Fruit fly (Drosophila melanogaster): ENCODE results near the gene Meltrin.

The Meltrin gene

dm6 chr3R:14711447-14712163, 14.5 kb upstream of the Meltrin start (continued):
- peak; percentile 27 for TF ChIP-seq CG10147 (GFP tag; optimal IDR thresholded peaks at IDR 0.05)
- peak; percentile 46 for TF ChIP-seq lab (GFP tag; optimal IDR thresholded peaks at IDR 0.05)
- no peak for TF ChIP-seq Sox102F (GFP tag; optimal IDR thresholded peaks at IDR 0.05)
- TF ChIP-seq CG11695 (GFP tag; IDR thresholded peaks at IDR 0.05), result peak; percentile 61; the same call in 2 of the 3 replicates
- no peak for TF ChIP-seq Fer2 (tag; optimal IDR thresholded peaks at IDR 0.05)
- TF ChIP-seq YL-1 (GFP tag; optimal IDR thresholded peaks at IDR 0.05), result no peak
- peak; percentile 8 for TF ChIP-seq CG10209 (GFP tag; optimal IDR thresholded peaks at IDR 0.05)
- peak; percentile 0 for TF ChIP-seq CG6765 (GFP tag; optimal IDR thresholded peaks at IDR 0.05)
- TF ChIP-seq Ets97D (GFP tag; optimal IDR thresholded peaks at IDR 0.05), result no peak
- TF ChIP-seq CG8290 (GFP tag; optimal IDR thresholded peaks at IDR 0.05), result no peak
- peak in 1 of 2 experiments; percentile 21 for TF ChIP-seq CG8290 (tag; optimal IDR thresholded peaks at IDR 0.05)
- TF ChIP-seq Asciz (GFP tag; optimal IDR thresholded peaks at IDR 0.05), result no peak
- peak; percentile 54; the same call in 1 of the 2 replicates for TF ChIP-seq CG32532 (GFP tag; IDR thresholded peaks at IDR 0.05)
- TF ChIP-seq Hmr (GFP tag; optimal IDR thresholded peaks at IDR 0.05), result peak; percentile 48
- peak; percentile 52; the same call in 1 of the 2 replicates for TF ChIP-seq E2f1 (GFP tag; IDR thresholded peaks at IDR 0.05)
- TF ChIP-seq Ets65A (GFP tag), result peak; percentile 69
- TF ChIP-seq Aef1 (GFP tag; IDR thresholded peaks at IDR 0.05), result peak; percentile 44; the same call in 1 of the 3 replicates
- TF ChIP-seq Atf6 (GFP tag; IDR thresholded peaks at IDR 0.05), result peak; percentile 52; the same call in 1 of the 2 replicates
- TF ChIP-seq Dll (GFP tag; IDR thresholded peaks at IDR 0.05; ENCODE audit: partially characterized antibody), result no peak
- 0 out of 2 replicates have a peak, but pooled peaks have one; percentile 13 for TF ChIP-seq CG31441 (GFP tag; IDR thresholded peaks at IDR 0.05)
- TF ChIP-seq CG9727 (GFP tag; optimal IDR thresholded peaks at IDR 0.05), result peak; percentile 38
- TF ChIP-seq zen (tag; optimal IDR thresholded peaks at IDR 0.05), result no peak
- TF ChIP-seq Rfx (GFP tag; IDR thresholded peaks at IDR 0.05), result peak; percentile 72
- peak; percentile 28 for TF ChIP-seq CG15011 (GFP tag; optimal IDR thresholded peaks at IDR 0.05)
- TF ChIP-seq Dp (GFP tag; optimal IDR thresholded peaks at IDR 0.05), result no peak
- 0 out of 3 replicates have a peak, but pooled peaks have one; percentile 15 for TF ChIP-seq so (GFP tag; IDR thresholded peaks at IDR 0.05)
- no peak for TF ChIP-seq CG14667 (GFP tag; IDR thresholded peaks at IDR 0.05)
- TF ChIP-seq Ssrp (tag; optimal IDR thresholded peaks at IDR 0.05), result no peak
- TF ChIP-seq CG7963 (GFP tag; IDR thresholded peaks at IDR 0.05; ENCODE audit: partially characterized antibody), result no peak
- TF ChIP-seq Oaz (GFP tag; IDR thresholded peaks at IDR 0.05), result no peak
- peak; percentile 2 for TF ChIP-seq scrt (GFP tag; optimal IDR thresholded peaks at IDR 0.05)
- no peak for TF ChIP-seq Atf3 (GFP tag; optimal IDR thresholded peaks at IDR 0.05)
- TF ChIP-seq C15 (GFP tag; IDR thresholded peaks at IDR 0.05), result no peak
- TF ChIP-seq maf-S (GFP tag; optimal IDR thresholded peaks at IDR 0.05), result no peak
- TF ChIP-seq CG8281 (tag; optimal IDR thresholded peaks at IDR 0.05), result no peak
- TF ChIP-seq exex (tag; optimal IDR thresholded peaks at IDR 0.05), result no peak
- peak; percentile 74; the same call in 2 of the 3 replicates for TF ChIP-seq CG2199 (GFP tag; IDR thresholded peaks at IDR 0.05)
- peak; percentile 39; the same call in 1 of the 2 replicates for TF ChIP-seq CG9932 (GFP tag; IDR thresholded peaks at IDR 0.05)
- TF ChIP-seq NC2β (GFP tag; optimal IDR thresholded peaks at IDR 0.05), result no peak
- TF ChIP-seq CG15269 (tag; optimal IDR thresholded peaks at IDR 0.05), result peak; percentile 40
- 0 out of 2 replicates have a peak, but pooled peaks have one; percentile 19 for TF ChIP-seq stc (GFP tag; IDR thresholded peaks at IDR 0.05)
- TF ChIP-seq CG14441 (GFP tag; IDR thresholded peaks at IDR 0.05), result 0 out of 2 replicates have a peak, but pooled peaks have one; percentile 9
- TF ChIP-seq Hand (GFP tag; optimal IDR thresholded peaks at IDR 0.05), result no peak
- TF ChIP-seq gcm (GFP tag; optimal IDR thresholded peaks at IDR 0.05), result peak; percentile 94
- peak; percentile 47 for TF ChIP-seq CG15514 (GFP tag; optimal IDR thresholded peaks at IDR 0.05)
- TF ChIP-seq Fer1 (GFP tag; optimal IDR thresholded peaks at IDR 0.05), result peak; percentile 25
- TF ChIP-seq CG2678 (tag; optimal IDR thresholded peaks at IDR 0.05), result peak; percentile 47
- peak; percentile 50 for TF ChIP-seq Med (GFP tag)
- no peak for TF ChIP-seq CG4730 (GFP tag; IDR thresholded peaks at IDR 0.05)

Data from whole organism, embryonic.